Fruit fly (Drosophila melanogaster) whole organism, embryonic: ENCODE data around the gene CG33796.

ENCODE experiments used
- Antp ChIP-seq: fragments of 200-800 bp; sonication (Bioruptor generic); optimal IDR thresholded peaks from 3 replicates; lab custom pipeline; 2016; ENCODE audit warnings: missing biosample characterization, missing genetic modification characterization
- Bgb ChIP-seq: fragments of 200-800 bp; sonication (Bioruptor generic); IDR thresholded peaks from 2 replicates; pipeline ENCODE4 v1.3.6; 2022; ENCODE audit warnings: missing biosample characterization, missing genetic modification characterization; ENCODE audit not compliant: partially characterized antibody
- CG10321 ChIP-seq: fragments of 200-800 bp; sonication (Bioruptor generic); IDR thresholded peaks from 2 replicates; pipeline ENCODE4 v1.3.6; 2022; ENCODE audit warnings: missing biosample characterization, missing genetic modification characterization
- CG10654 ChIP-seq: fragments of 200-800 bp; sonication (Bioruptor generic); optimal IDR thresholded peaks from 2 replicates; lab custom pipeline; 2016; ENCODE audit warnings: missing biosample characterization, missing genetic modification characterization
- CG11723 ChIP-seq: fragments of 200-800 bp; sonication (Bioruptor generic); optimal IDR thresholded peaks from 2 replicates; lab custom pipeline; 2017; ENCODE audit warnings: missing biosample characterization, mild to moderate bottlenecking, missing genetic modification characterization
- CG12219 ChIP-seq: fragments of 200-800 bp; sonication (Bioruptor generic); optimal IDR thresholded peaks from 3 replicates; lab custom pipeline; 2018; ENCODE audit warnings: missing biosample characterization, mild to moderate bottlenecking, missing genetic modification characterization
- CG13287 ChIP-seq: fragments of 200-800 bp; sonication (Bioruptor generic); IDR thresholded peaks from 2 replicates; pipeline ENCODE4 v1.3.6; 2022; ENCODE audit warnings: missing biosample characterization, missing genetic modification characterization; ENCODE audit not compliant: partially characterized antibody
- CG16779 ChIP-seq: fragments of 200-800 bp; sonication (Bioruptor generic); IDR thresholded peaks from 2 replicates; pipeline ENCODE4 v1.3.6; 2022; ENCODE audit warnings: missing biosample characterization, missing genetic modification characterization
- CG3163 ChIP-seq: fragments of 200-800 bp; sonication (Bioruptor generic); optimal IDR thresholded peaks from 3 replicates; lab custom pipeline; 2016; ENCODE audit warnings: missing biosample characterization, missing genetic modification characterization
- CG3281 ChIP-seq: fragments of 200-800 bp; sonication (Bioruptor generic); optimal IDR thresholded peaks from 3 replicates; lab custom pipeline; 2017; ENCODE audit warnings: missing biosample characterization, mild to moderate bottlenecking, missing genetic modification characterization
- CG4328 ChIP-seq: fragments of 200-800 bp; sonication (Bioruptor generic); optimal IDR thresholded peaks from 3 replicates; lab custom pipeline; 2017; ENCODE audit warnings: missing biosample characterization, missing genetic modification reagents, missing genetic modification characterization
- CG5180 ChIP-seq: fragments of 200-800 bp; sonication (Bioruptor generic); optimal IDR thresholded peaks from 3 replicates; lab custom pipeline; 2017; ENCODE audit warnings: missing biosample characterization, missing genetic modification characterization, mild to moderate bottlenecking, moderate library complexity, missing genetic modification reagents
- CG5245 ChIP-seq: fragments of 200-800 bp; sonication (Bioruptor generic); optimal IDR thresholded peaks from 3 replicates; lab custom pipeline; 2016; ENCODE audit warnings: missing biosample characterization, missing genetic modification characterization
- CG9437 ChIP-seq: fragments of 200-800 bp; sonication (Bioruptor generic); optimal IDR thresholded peaks from 2 replicates; lab custom pipeline; 2018; ENCODE audit warnings: missing biosample characterization, mild to moderate bottlenecking, missing genetic modification characterization
- CHES-1-like ChIP-seq: fragments of 200-800 bp; sonication (Bioruptor generic); optimal IDR thresholded peaks from 2 replicates; lab custom pipeline; 2016; ENCODE audit warnings: missing biosample characterization, missing genetic modification characterization
- D ChIP-seq, 2 experiments: fragments of 200-800 bp in 1 of 2; fragments of >200 bp in 1 of 2; sonication (Bioruptor generic) in 1 of 2; optimal IDR thresholded peaks; 2 replicates in 1 of 2; 3 replicates in 1 of 2; lab custom pipeline; 2017; ENCODE audit warnings: mild to moderate bottlenecking in 1 of 2, missing biosample characterization in 1 of 2, missing genetic modification characterization in 1 of 2, missing genetic modification reagents in 1 of 2
- Ets65A ChIP-seq: fragments of 200-800 bp; sonication (Bioruptor generic); peaks from one replicate; lab custom pipeline; 2016; ENCODE audit warnings: missing biosample characterization, missing genetic modification characterization
- HLH54F ChIP-seq: fragments of 200-800 bp; sonication (Bioruptor generic); optimal IDR thresholded peaks from 3 replicates; lab custom pipeline; 2016; ENCODE audit warnings: missing biosample characterization, missing genetic modification characterization
- Hsf ChIP-seq: fragments of 200-800 bp; sonication (Bioruptor generic); optimal IDR thresholded peaks from 3 replicates; lab custom pipeline; 2016; ENCODE audit warnings: missing biosample characterization, missing genetic modification characterization
- TFAM ChIP-seq: fragments of 200-800 bp; sonication (Bioruptor generic); optimal IDR thresholded peaks from 2 replicates; lab custom pipeline; 2017; ENCODE audit warnings: missing biosample characterization, missing genetic modification characterization, inconsistent platforms
- amos ChIP-seq: fragments of 200-800 bp; sonication (Bioruptor generic); IDR thresholded peaks from 2 replicates; pipeline ENCODE4 v1.3.6; 2022; ENCODE audit warnings: missing biosample characterization, missing genetic modification characterization; ENCODE audit not compliant: partially characterized antibody
- bowl ChIP-seq: fragments of 200-800 bp; sonication (Bioruptor generic); IDR thresholded peaks from 2 replicates; pipeline ENCODE4 v1.3.6; 2022; ENCODE audit warnings: missing biosample characterization, missing genetic modification characterization
- chinmo ChIP-seq: fragments of 200-800 bp; sonication (Bioruptor generic); IDR thresholded peaks from 4 replicates; pipeline ENCODE4 v1.3.6; 2022; ENCODE audit warnings: missing biosample characterization, missing genetic modification characterization; ENCODE audit not compliant: partially characterized antibody
- corto ChIP-seq: fragments of 200-800 bp; sonication (Bioruptor generic); optimal IDR thresholded peaks from 2 replicates; lab custom pipeline; 2016; ENCODE audit warnings: missing biosample characterization, mild to moderate bottlenecking, missing genetic modification characterization, moderate library complexity
- cwo ChIP-seq: fragments of 200-800 bp; sonication (Bioruptor generic); optimal IDR thresholded peaks from 3 replicates; lab custom pipeline; 2017; ENCODE audit warnings: missing biosample characterization, missing genetic modification characterization, mild to moderate bottlenecking, moderate library complexity, missing genetic modification reagents
- dpn ChIP-seq, 2 experiments: fragments of 200-800 bp; sonication (Bioruptor generic); optimal IDR thresholded peaks; 3 replicates each; lab custom pipeline; 2016; ENCODE audit warnings: missing biosample characterization in 2 of 2, missing genetic modification characterization in 2 of 2
- fd3F ChIP-seq: fragments of 200-800 bp; sonication (Bioruptor generic); optimal IDR thresholded peaks from 2 replicates; lab custom pipeline; 2018; ENCODE audit warnings: missing biosample characterization, mild to moderate bottlenecking, missing genetic modification characterization, moderate library complexity
- gcm2 ChIP-seq: fragments of 200-800 bp; sonication (Bioruptor generic); optimal IDR thresholded peaks from 2 replicates; lab custom pipeline; 2016; ENCODE audit warnings: missing biosample characterization, missing genetic modification characterization
- hbn ChIP-seq: fragments of 200-800 bp; sonication (Bioruptor generic); IDR thresholded peaks from 2 replicates; pipeline ENCODE4 v1.3.6; 2022; ENCODE audit warnings: missing biosample characterization, missing genetic modification characterization; ENCODE audit not compliant: partially characterized antibody
- lab ChIP-seq: fragments of 200-800 bp; sonication (Bioruptor generic); optimal IDR thresholded peaks from 3 replicates; lab custom pipeline; 2017; ENCODE audit warnings: missing biosample characterization, missing genetic modification characterization, mild to moderate bottlenecking, moderate library complexity, missing genetic modification reagents
- lbe ChIP-seq: fragments of 200-800 bp; sonication (Bioruptor generic); optimal IDR thresholded peaks from 2 replicates; lab custom pipeline; 2016; ENCODE audit warnings: missing biosample characterization, mild to moderate bottlenecking, missing genetic modification characterization
- nmo ChIP-seq: fragments of 200-800 bp; sonication (Bioruptor generic); optimal IDR thresholded peaks from 2 replicates; lab custom pipeline; 2018; ENCODE audit warnings: missing biosample characterization, mild to moderate bottlenecking, missing genetic modification characterization, moderate library complexity
- odd ChIP-seq: fragments of 200-800 bp; sonication (Bioruptor generic); optimal IDR thresholded peaks from 2 replicates; lab custom pipeline; 2017; ENCODE audit warnings: missing biosample characterization, mild to moderate bottlenecking, missing genetic modification characterization
- p53 ChIP-seq: fragments of 200-800 bp; sonication (Bioruptor generic); optimal IDR thresholded peaks from 2 replicates; lab custom pipeline; 2016; ENCODE audit warnings: missing biosample characterization, missing genetic modification characterization
- rib ChIP-seq: fragments of 200-800 bp; sonication (Bioruptor generic); IDR thresholded peaks from 2 replicates; pipeline ENCODE4 v1.3.6; 2022; ENCODE audit warnings: missing biosample characterization, missing genetic modification characterization
- slp2 ChIP-seq: fragments of 200-800 bp; sonication (Bioruptor generic); optimal IDR thresholded peaks from 2 replicates; lab custom pipeline; 2016; ENCODE audit warnings: missing biosample characterization, missing genetic modification characterization
- tna ChIP-seq: fragments of 200-800 bp; sonication (Bioruptor generic); IDR thresholded peaks from 2 replicates; pipeline ENCODE4 v1.3.6; 2022; ENCODE audit warnings: missing biosample characterization, missing genetic modification characterization; ENCODE audit not compliant: partially characterized antibody
- vvl ChIP-seq: fragments of 200-800 bp; sonication (Bioruptor generic); IDR thresholded peaks from 2 replicates; pipeline ENCODE4 v1.3.6; 2022; ENCODE audit warnings: missing biosample characterization, missing genetic modification characterization
- z ChIP-seq: fragments of 200-800 bp; sonication (Bioruptor generic); IDR thresholded peaks from 3 replicates; pipeline ENCODE4 v1.3.6; 2022; ENCODE audit warnings: missing biosample characterization, missing genetic modification characterization

The CG33796 gene

dm6 chr3L:16190885-16191284, 21.0 kb upstream of the CG33796 start (continued):
- TF ChIP-seq corto (GFP tag; lab: Kevin White, UChicago) (no peak), vvl (GFP tag; lab: Robert Waterston, UW) (no peak), fd3F (GFP tag; lab: Kevin White, UChicago) (no peak), Bgb (GFP tag; lab: Robert Waterston, UW) (no peak), HLH54F (GFP tag; lab: Kevin White, UChicago) (no peak), lbe (GFP tag; lab: Kevin White, UChicago) (peak; percentile 34), CG4328 (no peak), CG5180 (GFP tag; lab: Kevin White, UChicago) (no peak), tna (GFP tag; lab: Robert Waterston, UW) (no peak), nmo (GFP tag; lab: Kevin White, UChicago) (no peak), CG3281 (GFP tag; lab: Kevin White, UChicago) (peak; percentile 17), dpn (GFP tag; optimal IDR thresholded peaks at IDR 0.05; lab: Kevin White, UChicago) (no peak), Hsf (no peak), hbn (GFP tag; lab: Robert Waterston, UW) (no peak), CG5245 (no peak), CG12219 (GFP tag; lab: Kevin White, UChicago) (no peak), CHES-1-like (no peak), z (GFP tag; lab: Robert Waterston, UW) (no peak), CG9437 (GFP tag; lab: Kevin White, UChicago) (no peak), bowl (no peak), chinmo (GFP tag; lab: Robert Waterston, UW) (0 out of 4 replicates have a peak, but pooled peaks have one; percentile 24), CG10321 (GFP tag; lab: Robert Waterston, UW) (no peak), CG13287 (GFP tag; lab: Robert Waterston, UW) (no peak), TFAM (no peak), CG11723 (no peak), cwo (GFP tag; lab: Kevin White, UChicago) (peak; percentile 21), lab (GFP tag; lab: Kevin White, UChicago) (peak; percentile 38), gcm2 (GFP tag; lab: Kevin White, UChicago) (no peak), CG10654 (GFP tag; lab: Kevin White, UChicago) (no peak), rib (GFP tag; lab: Robert Waterston, UW) (no peak), odd (GFP tag; lab: Kevin White, UChicago) (no peak), D (optimal IDR thresholded peaks at IDR 0.05; lab: Kevin White, UChicago) (no peak), D (GFP tag; optimal IDR thresholded peaks at IDR 0.05; lab: Kevin White, UChicago) (no peak), slp2 (no peak), CG3163 (no peak)

- no peak for TF ChIP-seq amos (GFP tag; lab: Robert Waterston, UW)
- no peak for TF ChIP-seq Antp (GFP tag; lab: Kevin White, UChicago)
- no peak for TF ChIP-seq p53 (GFP tag; lab: Kevin White, UChicago)
- peak; percentile 37; the same call in 1 of the 2 replicates for TF ChIP-seq CG16779 (GFP tag; lab: Robert Waterston, UW)
- peak; percentile 75 for TF ChIP-seq Ets65A (GFP tag; lab: Kevin White, UChicago)
- TF ChIP-seq, all 482 proteins: peak for 2
Measured at dm6 chr3L:16189925-16190231, 20.0 kb upstream of the CG33796 start.
